Worm (Caenorhabditis elegans) whole organism, L3 larva: ENCODE results near the gene acr-3.

ENCODE experiments used
- ama-1 ChIP-seq: fragments of 150-350 bp; optimal IDR thresholded peaks from 2 replicates; lab custom pipeline; 2018
- zag-1 ChIP-seq: fragments of 150-350 bp; optimal IDR thresholded peaks from 2 replicates; lab custom pipeline; 2014; ENCODE audit warnings: missing biosample characterization, missing genetic modification characterization

DNA sequence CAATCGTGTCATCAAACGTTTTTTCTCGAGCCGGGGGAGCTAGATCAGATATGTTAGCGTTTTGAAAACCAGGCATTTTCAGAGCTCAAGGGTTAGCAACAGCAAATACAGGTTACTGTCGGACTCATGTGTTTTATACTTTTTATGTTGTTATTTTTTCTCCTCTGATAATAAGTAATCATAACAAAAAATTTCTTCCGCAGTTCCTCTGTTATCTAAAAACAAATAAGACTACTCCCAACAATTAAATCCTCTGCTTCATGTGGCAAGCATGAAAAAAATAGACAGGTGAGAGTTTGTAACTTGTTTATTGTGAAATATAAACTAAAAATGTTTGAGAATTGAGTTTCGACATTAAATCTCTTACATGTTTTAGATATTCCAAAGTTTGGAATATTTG, 9.3 kb downstream of the acr-3 start, which contains the start of gene smf-2:
- TF ChIP-seq zag-1 (tag; lab: Kevin White, UChicago) (no peak), ama-1 (lab: Kevin White, UChicago) (no peak)
